Worm (Caenorhabditis elegans): ENCODE data around the gene ubxn-2.

- no peak for TF ChIP-seq unc-39 (tag; optimal IDR thresholded peaks at IDR 0.05)
- TF ChIP-seq lin-32 (GFP tag; optimal IDR thresholded peaks at IDR 0.05), result no peak
- TF ChIP-seq ztf-11 (tag; optimal IDR thresholded peaks at IDR 0.05), result no peak
- no peak for TF ChIP-seq nhr-2 (tag; optimal IDR thresholded peaks at IDR 0.05)
- TF ChIP-seq snpc-4 (tag; optimal IDR thresholded peaks at IDR 0.05), result no peak
- no peak for TF ChIP-seq tbx-8 (GFP tag; optimal IDR thresholded peaks at IDR 0.05)
- TF ChIP-seq lin-13 (tag; optimal IDR thresholded peaks at IDR 0.05), result no peak
- no peak for TF ChIP-seq unc-62 (GFP tag; optimal IDR thresholded peaks at IDR 0.05)
- no peak for TF ChIP-seq bed-3 (GFP tag; optimal IDR thresholded peaks at IDR 0.05)
- no peak for TF ChIP-seq pha-4 (tag; optimal IDR thresholded peaks at IDR 0.05)
- no peak for TF ChIP-seq lsy-2 (tag; optimal IDR thresholded peaks at IDR 0.05)
- TF ChIP-seq nhr-76 (tag; optimal IDR thresholded peaks at IDR 0.05), result no peak
- TF ChIP-seq nhr-28 (tag; optimal IDR thresholded peaks at IDR 0.05), result no peak
- TF ChIP-seq mab-5 (tag; optimal IDR thresholded peaks at IDR 0.05), result no peak
Observed at ce11 chrIV:2771692-2772091, 46.1 kb upstream of the ubxn-2 start, which contains the start of gene Y54G2A.11.

Data from whole organism, mixed stage, embryonic.